Fruit fly (Drosophila melanogaster): ENCODE results near the gene Adh.

DNA sequence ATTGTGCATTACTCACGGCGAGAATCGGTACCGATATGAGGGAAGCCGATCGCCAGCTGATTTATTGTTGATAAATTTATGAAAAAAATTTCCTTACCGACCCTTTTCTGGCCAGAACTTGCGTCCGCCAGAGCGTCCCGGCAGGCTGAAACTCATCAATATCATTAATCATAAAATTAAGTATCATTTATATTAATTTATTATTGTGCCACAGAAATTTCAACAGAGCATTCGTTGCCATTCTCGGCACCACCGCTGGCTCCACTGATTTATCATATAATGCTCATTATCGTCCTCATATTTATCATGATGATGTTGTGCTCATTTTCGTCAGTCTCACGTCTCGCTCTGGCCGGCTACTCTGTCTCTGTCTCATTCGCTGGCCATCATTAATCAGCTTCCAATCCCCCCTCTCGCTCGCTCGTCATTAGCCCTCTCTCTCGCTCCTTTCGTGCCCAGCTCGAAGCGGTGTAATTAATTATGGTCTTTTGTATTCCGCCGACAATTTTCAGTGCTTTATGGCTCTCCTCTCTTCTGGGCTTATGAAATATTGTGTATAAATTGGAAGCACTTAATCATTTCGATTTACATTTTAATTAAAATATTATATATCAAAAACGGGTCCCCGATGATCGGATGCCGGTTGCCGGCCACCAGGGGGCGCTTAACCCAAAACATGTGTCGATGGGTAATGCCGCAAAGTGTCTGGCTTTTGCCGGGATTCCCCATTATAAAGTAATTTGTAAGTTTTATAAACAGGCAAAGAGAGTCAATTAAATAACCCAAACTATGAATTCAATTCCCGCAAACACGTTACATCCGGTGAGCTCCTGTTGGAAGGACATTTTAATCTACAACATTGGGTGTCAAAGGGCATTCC lies 34.4 kb upstream of the Adh start:
- TF ChIP-seq Sox15 (GFP tag; optimal IDR thresholded peaks at IDR 0.05), result no peak
- no peak for TF ChIP-seq acj6 (GFP tag; optimal IDR thresholded peaks at IDR 0.05)
- TF ChIP-seq fd59A (GFP tag; optimal IDR thresholded peaks at IDR 0.05), result no peak
- TF ChIP-seq OdsH (GFP tag; optimal IDR thresholded peaks at IDR 0.05), result no peak
